Worm (Caenorhabditis elegans) whole organism, late embryonic: Measurements from ENCODE around the gene Y41D4B.14.

Experiments used
- C38D4.7 ChIP-seq: fragments of 200-800 bp; sonication (Bioruptor generic); optimal IDR thresholded peaks from 2 replicates; lab custom pipeline; 2018; ENCODE audit warnings: mild to moderate bottlenecking, missing genetic modification characterization, moderate library complexity, missing compliant biosample characterization
- F13H6.1 ChIP-seq: sonication (generic microtip); optimal IDR thresholded peaks from 2 replicates; lab custom pipeline; 2016; ENCODE audit warnings: missing genetic modification characterization, missing compliant biosample characterization
- K02D7.2 ChIP-seq: sonication (generic microtip); optimal IDR thresholded peaks from 2 replicates; lab custom pipeline; 2017; ENCODE audit warnings: mild to moderate bottlenecking, missing genetic modification characterization, missing compliant biosample characterization
- K09A11.1 ChIP-seq: sonication (generic microtip); optimal IDR thresholded peaks from 2 replicates; lab custom pipeline; 2017; ENCODE audit warnings: antibody characterized with exemption, mild to moderate bottlenecking, missing genetic modification characterization, missing compliant biosample characterization; ENCODE audit not compliant: insufficient read depth
- T23F11.4 ChIP-seq: fragments of 200-800 bp; sonication (Bioruptor generic); optimal IDR thresholded peaks from 2 replicates; lab custom pipeline; 2018; ENCODE audit warnings: mild to moderate bottlenecking, missing genetic modification characterization, missing compliant biosample characterization
- Y22D7AL.16 ChIP-seq: sonication (generic microtip); optimal IDR thresholded peaks from 2 replicates; lab custom pipeline; 2016; ENCODE audit warnings: missing genetic modification characterization, missing compliant biosample characterization
- ama-1 ChIP-seq: fragments of 150-350 bp; optimal IDR thresholded peaks from 2 replicates; lab custom pipeline; 2014
- ceh-18 ChIP-seq: sonication (generic microtip); optimal IDR thresholded peaks from 2 replicates; lab custom pipeline; 2016; ENCODE audit warnings: missing genetic modification characterization, missing compliant biosample characterization
- ceh-22 ChIP-seq: sonication (generic microtip); optimal IDR thresholded peaks from 2 replicates; lab custom pipeline; 2017; ENCODE audit warnings: missing biosample characterization, missing genetic modification characterization
- ceh-24 ChIP-seq: sonication (generic microtip); optimal IDR thresholded peaks from 2 replicates; lab custom pipeline; 2016; ENCODE audit warnings: mild to moderate bottlenecking, missing genetic modification characterization, missing compliant biosample characterization
- ceh-30 ChIP-seq: fragments of 150-350 bp; optimal IDR thresholded peaks from 2 replicates; lab custom pipeline; 2014; ENCODE audit warnings: missing biosample characterization, missing genetic modification characterization
- ceh-31 ChIP-seq: sonication (generic microtip); optimal IDR thresholded peaks from 2 replicates; lab custom pipeline; 2016; ENCODE audit warnings: missing genetic modification characterization, missing compliant biosample characterization
- ceh-34 ChIP-seq: sonication (generic microtip); optimal IDR thresholded peaks from 2 replicates; lab custom pipeline; 2016; ENCODE audit warnings: mild to moderate bottlenecking, missing genetic modification characterization, missing compliant biosample characterization
- ceh-45 ChIP-seq: fragments of 200-800 bp; sonication (Bioruptor generic); IDR thresholded peaks from 2 replicates; pipeline ENCODE4 v1.3.6; 2022; ENCODE audit warnings: missing genetic modification reagents, missing genetic modification characterization, missing compliant biosample characterization
- ceh-6 ChIP-seq: fragments of 200-800 bp; sonication (Bioruptor generic); optimal IDR thresholded peaks from 2 replicates; lab custom pipeline; 2018; ENCODE audit warnings: mild to moderate bottlenecking, missing genetic modification characterization, missing compliant biosample characterization
- ceh-9 ChIP-seq: sonication (generic microtip); optimal IDR thresholded peaks from 2 replicates; lab custom pipeline; 2016; ENCODE audit warnings: mild to moderate bottlenecking, missing genetic modification characterization, inconsistent platforms, missing compliant biosample characterization
- elt-2 ChIP-seq: sonication (generic microtip); optimal IDR thresholded peaks from 2 replicates; lab custom pipeline; 2016; ENCODE audit warnings: missing genetic modification reagents, missing genetic modification characterization, missing compliant biosample characterization
- elt-4 ChIP-seq: sonication (generic microtip); optimal IDR thresholded peaks from 2 replicates; lab custom pipeline; 2016; ENCODE audit warnings: missing genetic modification characterization, missing compliant biosample characterization
- ets-4 ChIP-seq: sonication (generic microtip); optimal IDR thresholded peaks from 2 replicates; lab custom pipeline; 2016; ENCODE audit warnings: missing genetic modification characterization, missing compliant biosample characterization
- fax-1 ChIP-seq: sonication (generic microtip); optimal IDR thresholded peaks from 2 replicates; lab custom pipeline; 2016; ENCODE audit warnings: missing genotype, missing genetic modification characterization, missing compliant biosample characterization
- fkh-10 ChIP-seq: fragments of 150-350 bp; optimal IDR thresholded peaks from 2 replicates; lab custom pipeline; 2014; ENCODE audit warnings: missing biosample characterization, missing genetic modification reagents, missing genetic modification characterization
- fkh-6 ChIP-seq: sonication (generic microtip); optimal IDR thresholded peaks from 2 replicates; lab custom pipeline; 2016; ENCODE audit warnings: missing genetic modification characterization, missing compliant biosample characterization
- hlh-15 ChIP-seq: sonication (generic microtip); optimal IDR thresholded peaks from 2 replicates; lab custom pipeline; 2016; ENCODE audit warnings: missing genetic modification characterization, missing compliant biosample characterization
- hlh-8 ChIP-seq: sonication (generic microtip); optimal IDR thresholded peaks from 2 replicates; lab custom pipeline; 2016; ENCODE audit warnings: missing genotype, missing genetic modification characterization, missing compliant biosample characterization
- lim-6 ChIP-seq: sonication (generic microtip); optimal IDR thresholded peaks from 2 replicates; lab custom pipeline; 2016; ENCODE audit warnings: missing genetic modification characterization, missing compliant biosample characterization
- madf-2 ChIP-seq: sonication (generic microtip); optimal IDR thresholded peaks from 2 replicates; lab custom pipeline; 2017; ENCODE audit warnings: missing genetic modification characterization, missing compliant biosample characterization
- nfya-1 ChIP-seq: sonication (generic microtip); optimal IDR thresholded peaks from 2 replicates; lab custom pipeline; 2017; ENCODE audit warnings: missing genetic modification characterization, mild to moderate bottlenecking, missing compliant biosample characterization, antibody characterized with exemption, moderate library complexity
- npax-4 ChIP-seq: sonication (generic microtip); optimal IDR thresholded peaks from 2 replicates; lab custom pipeline; 2016; ENCODE audit warnings: missing genetic modification characterization, missing compliant biosample characterization
- pat-9 ChIP-seq: fragments of 200-800 bp; sonication (Bioruptor generic); optimal IDR thresholded peaks from 2 replicates; lab custom pipeline; 2018; ENCODE audit warnings: mild to moderate bottlenecking, missing genetic modification characterization, moderate library complexity, missing compliant biosample characterization
- pros-1 ChIP-seq: fragments of 150-350 bp; optimal IDR thresholded peaks from 2 replicates; lab custom pipeline; 2014; ENCODE audit warnings: missing biosample characterization, missing genetic modification reagents, missing genetic modification characterization
- rnt-1 ChIP-seq: sonication (generic microtip); optimal IDR thresholded peaks from 2 replicates; lab custom pipeline; 2016; ENCODE audit warnings: missing genetic modification characterization, missing compliant biosample characterization
- sdc-2 ChIP-seq: sonication (generic microtip); optimal IDR thresholded peaks from 2 replicates; lab custom pipeline; 2016; ENCODE audit warnings: missing genotype, missing genetic modification characterization, missing compliant biosample characterization
- tbx-2 ChIP-seq: sonication (generic microtip); optimal IDR thresholded peaks from 2 replicates; lab custom pipeline; 2016; ENCODE audit warnings: missing genetic modification characterization, missing compliant biosample characterization
- tbx-7 ChIP-seq: sonication (generic microtip); optimal IDR thresholded peaks from 2 replicates; lab custom pipeline; 2016; ENCODE audit warnings: missing genotype, missing genetic modification characterization, missing compliant biosample characterization
- unc-55 ChIP-seq: sonication (generic microtip); optimal IDR thresholded peaks from 2 replicates; lab custom pipeline; 2017; ENCODE audit warnings: missing biosample characterization, missing genetic modification reagents, missing genetic modification characterization
- unc-86 ChIP-seq: sonication (generic microtip); optimal IDR thresholded peaks from 2 replicates; lab custom pipeline; 2016; ENCODE audit warnings: missing genetic modification characterization, missing compliant biosample characterization
- zip-5 ChIP-seq: sonication (generic microtip); optimal IDR thresholded peaks from 2 replicates; lab custom pipeline; 2016; ENCODE audit warnings: missing genetic modification characterization, missing compliant biosample characterization
- ztf-16 ChIP-seq: sonication (generic microtip); optimal IDR thresholded peaks from 2 replicates; lab custom pipeline; 2017; ENCODE audit warnings: missing genetic modification characterization, missing compliant biosample characterization

The Y41D4B.14 gene

DNA sequence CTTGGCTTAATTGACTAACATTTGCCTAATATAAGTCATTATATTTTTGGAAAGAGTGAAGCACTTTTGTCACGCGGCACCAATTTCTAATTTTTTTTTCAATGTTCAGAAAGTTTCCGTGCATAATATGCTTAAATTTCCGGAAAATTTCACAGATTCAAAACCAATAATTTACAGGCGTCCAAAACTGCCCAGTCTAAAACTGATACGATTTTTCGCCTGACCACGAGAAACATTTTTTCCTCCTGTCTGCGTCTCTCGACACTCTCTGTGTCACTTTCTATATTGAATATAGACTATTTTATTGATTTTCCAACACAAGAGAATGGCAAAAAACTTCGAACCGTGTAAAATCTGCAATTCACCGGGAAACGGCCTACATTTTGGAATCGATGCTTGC is 36.8 kb downstream of the Y41D4B.14 start, which contains the start of gene nhr-122:
Gene nhr-122 (plus strand): TSS at position 301 of the 400 bp plus-strand sequence.
- TF ChIP-seq ceh-9 (no peak), nfya-1 (tag; lab: Kevin White, UChicago) (no peak), fkh-10 (GFP tag; lab: Kevin White, UChicago) (no peak), pat-9 (tag; lab: Kevin White, UChicago) (no peak), K02D7.2 (tag; lab: Kevin White, UChicago) (no peak), zip-5 (tag; lab: Kevin White, UChicago) (no peak), ceh-24 (tag; lab: Kevin White, UChicago) (no peak), ama-1 (lab: Kevin White, UChicago) (no peak), unc-86 (no peak), ceh-22 (no peak), K09A11.1 (tag; lab: Kevin White, UChicago) (no peak), ceh-45 (GFP tag; lab: Robert Waterston, UW) (no peak), hlh-15 (tag; lab: Kevin White, UChicago) (no peak), ets-4 (no peak), tbx-7 (tag; lab: Kevin White, UChicago) (no peak), ceh-18 (no peak), madf-2 (tag; lab: Kevin White, UChicago) (no peak), hlh-8 (no peak), sdc-2 (no peak)

DNA sequence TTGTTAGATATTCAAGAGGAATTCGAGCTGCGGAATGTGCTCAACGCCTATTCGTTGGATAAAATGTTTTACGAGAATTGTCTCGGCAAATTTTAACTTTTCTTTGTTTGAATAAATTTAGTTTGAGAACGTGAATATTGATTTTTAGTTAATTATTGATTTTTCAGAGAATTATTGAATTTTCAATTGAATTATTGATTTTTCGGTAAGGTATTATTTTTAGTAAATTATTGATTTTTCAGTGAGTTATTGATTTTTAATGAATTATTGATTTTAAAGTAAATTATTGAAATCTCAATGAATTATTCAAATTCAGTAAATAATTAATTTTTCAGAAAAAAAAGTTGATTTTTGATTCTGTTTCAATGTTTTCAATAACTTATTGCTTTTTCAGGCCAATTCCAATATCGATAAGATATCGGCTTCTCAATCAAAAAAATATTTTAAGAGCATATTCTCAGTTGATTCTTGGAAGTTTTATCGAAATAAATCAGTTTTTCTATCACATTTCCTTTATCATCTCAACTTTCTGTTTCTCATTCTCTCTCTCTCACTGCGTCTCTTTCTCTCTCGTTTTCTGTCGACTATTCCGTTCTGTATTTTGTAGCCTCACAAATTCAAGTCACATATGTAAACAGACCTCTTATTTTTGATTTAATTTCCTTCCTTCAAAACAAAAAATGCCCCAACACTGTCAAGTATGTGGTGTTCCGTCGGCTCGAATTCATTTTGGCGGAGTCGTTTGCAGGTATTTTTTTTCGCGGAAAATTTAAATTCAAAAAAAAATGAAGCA is 42.9 kb downstream of the Y41D4B.14 start, which contains the start of gene nhr-92:
Gene nhr-92 (plus strand): TSS at position 576 of the 793 bp plus-strand sequence.
- TF ChIP-seq elt-2 (tag; lab: Kevin White, UChicago) (peak; percentile 15), fax-1 (no peak)
- TF ChIP-seq, all 69 proteins: peak for 1

- TF ChIP-seq tbx-2: no peak
- TF ChIP-seq ztf-16 (tag; lab: Kevin White, UChicago): no peak
- TF ChIP-seq unc-55: peak; percentile 50
- TF ChIP-seq, all 69 proteins: peak for 1
Measured at ce11 chrIV:1623712-1624111, 46.9 kb downstream of the Y41D4B.14 start, which contains the start of gene nhr-87. TSS of gene nhr-87 (plus strand) at chrIV:1624029.

ce11 chrIV:1624447-1624846 is 47.6 kb downstream of the Y41D4B.14 start:
- TF ChIP-seq pros-1 (tag; lab: Kevin White, UChicago) (no peak), ceh-30 (tag; lab: Kevin White, UChicago) (peak; percentile 99), npax-4 (tag; lab: Kevin White, UChicago) (no peak), hlh-8 (no peak), T23F11.4 (GFP tag; lab: Kevin White, UChicago) (no peak)

- TF ChIP-seq T23F11.4 (GFP tag; lab: Kevin White, UChicago) (no peak), hlh-15 (tag; lab: Kevin White, UChicago) (no peak), zip-5 (tag; lab: Kevin White, UChicago) (no peak), ceh-34 (no peak), ceh-6 (GFP tag; lab: Kevin White, UChicago) (no peak), Y22D7AL.16 (tag; lab: Kevin White, UChicago) (no peak), fkh-6 (tag; lab: Kevin White, UChicago) (no peak), pros-1 (tag; lab: Kevin White, UChicago) (no peak), unc-55 (no peak), ceh-24 (tag; lab: Kevin White, UChicago) (no peak), elt-4 (tag; lab: Kevin White, UChicago) (no peak), F13H6.1 (no peak), hlh-8 (no peak), rnt-1 (tag; lab: Kevin White, UChicago) (no peak), lim-6 (tag; lab: Kevin White, UChicago) (no peak), ceh-30 (tag; lab: Kevin White, UChicago) (no peak), ceh-31 (no peak), ztf-16 (tag; lab: Kevin White, UChicago) (no peak), fkh-10 (GFP tag; lab: Kevin White, UChicago) (no peak), C38D4.7 (no peak)
Measured at ce11 chrIV:1626342-1626855, 49.6 kb downstream of the Y41D4B.14 start, which contains the start of gene nhr-146. TSS of gene nhr-146 (plus strand) at chrIV:1626805.
